Worm (Caenorhabditis elegans): ENCODE measurements around the gene F38A1.6.

ce11 chrIV:1211902-1212301, 39.8 kb upstream of the F38A1.6 start:
- TF ChIP-seq ceh-13 (GFP tag; optimal IDR thresholded peaks at IDR 0.05), result no peak
- TF ChIP-seq flt-1 (GFP tag; IDR thresholded peaks at IDR 0.05), result no peak
- no peak for TF ChIP-seq hnd-1 (tag; optimal IDR thresholded peaks at IDR 0.05)
- TF ChIP-seq scrt-1 (GFP tag; IDR thresholded peaks at IDR 0.05), result no peak
- TF ChIP-seq tbx-37 (GFP tag; conservative IDR thresholded peaks at IDR 0.05), result no peak
- no peak for TF ChIP-seq sea-1 (GFP tag; conservative IDR thresholded peaks at IDR 0.05)
- no peak for TF ChIP-seq F13C5.2 (tag; optimal IDR thresholded peaks at IDR 0.05)
- TF ChIP-seq ceh-36 (tag; optimal IDR thresholded peaks at IDR 0.05), result no peak
- TF ChIP-seq ets-7 (tag; optimal IDR thresholded peaks at IDR 0.05), result no peak
